Worm (Caenorhabditis elegans): Measurements from ENCODE around the gene F36H9.10.

DNA sequence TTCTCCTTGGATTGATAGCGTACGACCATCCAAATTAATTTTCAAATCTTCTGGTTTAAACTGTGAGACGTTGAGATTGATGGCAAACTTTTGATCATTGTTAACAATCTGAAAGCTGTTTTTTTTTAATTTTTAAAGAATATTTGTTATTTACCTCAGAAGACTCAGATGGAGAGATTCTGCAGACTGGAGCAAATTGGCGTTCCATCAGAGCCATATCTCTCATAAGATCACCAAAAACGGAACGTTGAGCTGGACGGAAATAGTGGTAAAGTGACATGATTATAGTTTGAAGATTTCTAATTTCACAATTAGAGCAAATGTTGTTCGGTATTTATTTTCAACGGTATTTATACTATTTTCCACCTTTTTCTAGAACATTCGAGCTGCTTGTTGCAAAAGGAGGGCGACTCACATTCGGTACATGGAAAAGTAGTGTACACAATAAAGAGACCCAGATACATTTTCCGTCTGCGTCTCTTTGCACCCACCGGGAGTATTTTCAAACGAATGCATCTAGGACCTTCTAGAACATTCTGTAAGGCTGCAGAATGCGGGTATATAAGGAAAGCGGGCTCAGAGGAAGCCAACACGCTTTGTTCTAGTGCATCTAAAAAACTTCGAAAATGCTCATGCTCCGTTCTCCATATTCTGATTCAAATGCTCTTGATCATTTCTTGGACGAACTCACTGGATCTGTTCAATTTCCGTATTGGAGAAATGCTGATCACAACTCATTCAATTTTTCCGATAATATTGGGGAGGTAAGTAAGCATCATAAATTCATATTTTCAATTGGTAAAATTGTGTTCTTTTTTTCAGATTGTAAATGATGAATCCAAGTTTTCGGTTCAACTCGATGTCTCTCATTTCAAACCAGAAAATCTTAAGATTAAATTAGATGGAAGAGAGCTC, 6.9 kb downstream of the F36H9.10 start, which contains the start of the genes hsp-16.2 and hsp-16.41:
- TF ChIP-seq lin-13 (GFP tag; optimal IDR thresholded peaks at IDR 0.05) (no peak), ama-1 (optimal IDR thresholded peaks at IDR 0.05) (no peak)

All from whole organism, L4 larva.